Fruit fly (Drosophila melanogaster) whole organism, pupa: ENCODE results near the gene Frl.
A peak's percentile ranks its signal among the peaks of the same experiment; 100 is the strongest.

Experiments used
- CG10348 ChIP-seq: fragments of 200-800 bp; sonication (Bioruptor generic); IDR thresholded peaks from 2 replicates; pipeline ENCODE4 v1.3.6; 2022; ENCODE audit warnings: missing biosample characterization, missing genetic modification characterization
- CG12605 ChIP-seq: fragments of 200-800 bp; sonication (Bioruptor generic); IDR thresholded peaks from 2 replicates; pipeline ENCODE4 v1.3.6; 2022; ENCODE audit warnings: missing biosample characterization, missing genetic modification characterization
- CG13204 ChIP-seq: fragments of 200-800 bp; sonication (Bioruptor generic); optimal IDR thresholded peaks from 2 replicates; lab custom pipeline; 2018; ENCODE audit warnings: missing biosample characterization, mild to moderate bottlenecking, missing genetic modification characterization, moderate library complexity
- CG14655 ChIP-seq: fragments of 200-800 bp; sonication (Bioruptor generic); optimal IDR thresholded peaks from 3 replicates; lab custom pipeline; 2017; ENCODE audit warnings: mild to moderate bottlenecking, missing biosample characterization, missing genetic modification reagents, missing genetic modification characterization
- CG15710 ChIP-seq: fragments of 200-800 bp; sonication (Bioruptor generic); optimal IDR thresholded peaks from 2 replicates; lab custom pipeline; 2018; ENCODE audit warnings: missing biosample characterization, mild to moderate bottlenecking, missing genetic modification characterization, moderate library complexity
- CG17806 ChIP-seq: fragments of 200-800 bp; sonication (Bioruptor generic); optimal IDR thresholded peaks from 2 replicates; lab custom pipeline; 2018; ENCODE audit warnings: missing biosample characterization, mild to moderate bottlenecking, missing genetic modification characterization, moderate library complexity
- CG32121 ChIP-seq: fragments of 200-800 bp; sonication (Bioruptor generic); IDR thresholded peaks from 2 replicates; pipeline ENCODE4 v1.3.6; 2022; ENCODE audit warnings: missing biosample characterization, missing genetic modification characterization
- CG34367 ChIP-seq: fragments of 200-800 bp; sonication (Bioruptor generic); optimal IDR thresholded peaks from 2 replicates; lab custom pipeline; 2018; ENCODE audit warnings: missing biosample characterization, mild to moderate bottlenecking, missing genetic modification characterization
- CG4496 ChIP-seq: fragments of 200-800 bp; sonication (Bioruptor generic); IDR thresholded peaks from 3 replicates; pipeline ENCODE4 v1.3.6; 2022; ENCODE audit warnings: missing biosample characterization, missing genetic modification characterization
- CG8159 ChIP-seq: fragments of 200-800 bp; sonication (Bioruptor generic); optimal IDR thresholded peaks from 3 replicates; lab custom pipeline; 2018; ENCODE audit warnings: missing biosample characterization, mild to moderate bottlenecking, missing genetic modification characterization, moderate library complexity
- CG8301 ChIP-seq: fragments of 200-800 bp; sonication (Bioruptor generic); optimal IDR thresholded peaks from 2 replicates; lab custom pipeline; 2018; ENCODE audit warnings: missing biosample characterization, mild to moderate bottlenecking, missing genetic modification characterization
- CG9948 ChIP-seq: fragments of 200-800 bp; sonication (Bioruptor generic); optimal IDR thresholded peaks from 2 replicates; lab custom pipeline; 2018; ENCODE audit warnings: missing biosample characterization, mild to moderate bottlenecking, missing genetic modification characterization, moderate library complexity
- D1 ChIP-seq: fragments of 200-800 bp; sonication (Bioruptor generic); optimal IDR thresholded peaks from 2 replicates; lab custom pipeline; 2018; ENCODE audit warnings: missing biosample characterization, mild to moderate bottlenecking, missing genetic modification characterization, moderate library complexity
- EcR ChIP-seq: fragments of 200-800 bp; sonication (Bioruptor generic); optimal IDR thresholded peaks from 3 replicates; lab custom pipeline; 2019; ENCODE audit warnings: missing biosample characterization, missing genetic modification characterization, mild to moderate bottlenecking, moderate library complexity, missing genetic modification reagents
- Ets98B ChIP-seq: fragments of 200-800 bp; sonication (Bioruptor generic); IDR thresholded peaks from 2 replicates; pipeline ENCODE4 v1.3.6; 2022; ENCODE audit warnings: missing biosample characterization, missing genetic modification characterization
- Pif1A ChIP-seq: fragments of 200-800 bp; sonication (Bioruptor generic); optimal IDR thresholded peaks from 3 replicates; lab custom pipeline; 2016; ENCODE audit warnings: missing biosample characterization, missing genetic modification characterization
- Pif1B ChIP-seq: fragments of 200-800 bp; sonication (Bioruptor generic); optimal IDR thresholded peaks from 3 replicates; lab custom pipeline; 2016; ENCODE audit warnings: missing biosample characterization, missing genetic modification characterization
- Snoo ChIP-seq: fragments of 200-800 bp; sonication (Bioruptor generic); optimal IDR thresholded peaks from 3 replicates; lab custom pipeline; 2017; ENCODE audit warnings: missing biosample characterization, mild to moderate bottlenecking, missing genetic modification characterization, inconsistent platforms
- fd96Ca ChIP-seq: fragments of 200-800 bp; sonication (Bioruptor generic); IDR thresholded peaks from 3 replicates; pipeline ENCODE4 v1.3.6; 2022; ENCODE audit warnings: missing biosample characterization, missing genetic modification characterization
- gl ChIP-seq: fragments of 200-800 bp; sonication (Bioruptor generic); optimal IDR thresholded peaks from 2 replicates; lab custom pipeline; 2018; ENCODE audit warnings: missing biosample characterization, mild to moderate bottlenecking, missing genetic modification characterization
- rn ChIP-seq: fragments of 200-800 bp; sonication (Bioruptor generic); IDR thresholded peaks from 2 replicates; pipeline ENCODE4 v1.3.6; 2022; ENCODE audit warnings: missing biosample characterization, missing genetic modification characterization

Frl gene

DNA sequence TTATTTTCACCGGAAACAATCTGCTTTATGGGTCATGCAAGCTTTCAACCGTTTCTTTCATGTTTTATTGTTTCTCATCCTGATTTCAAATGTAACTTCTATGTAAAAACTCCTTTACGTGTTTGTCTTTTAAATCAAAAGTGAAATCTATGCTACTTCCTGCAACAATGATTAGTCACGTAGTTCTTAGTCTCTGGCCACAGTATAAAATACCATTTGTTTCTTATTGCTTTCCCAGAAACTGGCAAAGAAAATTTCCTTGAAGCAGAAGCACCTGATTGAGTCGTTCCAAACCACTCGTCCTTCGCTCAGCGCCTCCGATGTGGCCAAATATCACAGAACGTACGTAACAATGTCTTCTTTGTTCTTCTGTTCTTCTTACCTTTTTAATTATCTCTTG lies 22.5 kb downstream of the Frl start, which contains the start of gene btl:
Gene btl (plus strand): TSS at position 301 of the 400 bp plus-strand sequence.
- TF ChIP-seq CG8301 (tag; lab: Kevin White, UChicago) (no peak), CG17806 (tag; lab: Kevin White, UChicago) (no peak), CG10348 (no peak), CG13204 (GFP tag; lab: Kevin White, UChicago) (no peak), Snoo (no peak), CG32121 (no peak), gl (tag; lab: Kevin White, UChicago) (no peak), Pif1B (GFP tag; lab: Kevin White, UChicago) (no peak), CG4496 (GFP tag; lab: Robert Waterston, UW) (no peak), CG8159 (tag; lab: Kevin White, UChicago) (no peak), fd96Ca (GFP tag; lab: Robert Waterston, UW) (no peak), CG14655 (no peak), D1 (tag; lab: Kevin White, UChicago) (no peak), CG15710 (tag; lab: Kevin White, UChicago) (no peak), EcR (GFP tag; lab: Kevin White, UChicago) (no peak), Pif1A (GFP tag; lab: Kevin White, UChicago) (no peak)

DNA sequence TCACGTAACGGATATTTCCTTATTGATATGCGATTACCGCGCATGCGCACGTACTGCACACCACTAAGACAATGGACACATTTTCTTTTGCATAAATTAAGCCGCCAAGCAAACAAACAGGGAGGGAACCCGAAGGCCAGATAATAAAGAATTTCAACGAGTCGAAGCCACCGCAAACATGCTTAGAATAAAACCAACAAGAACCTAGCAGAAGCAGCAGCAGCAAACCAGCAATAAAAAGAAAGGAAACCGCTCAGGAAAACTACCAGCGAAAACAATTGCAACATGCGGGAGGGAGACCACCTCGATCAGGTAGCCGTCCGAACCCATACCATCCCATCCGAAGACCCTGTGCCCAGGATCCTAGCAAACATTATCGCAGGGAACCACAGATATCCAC lies 23.5 kb downstream of the Frl start:
- TF ChIP-seq CG15710 (tag; lab: Kevin White, UChicago) (no peak), CG17806 (tag; lab: Kevin White, UChicago) (no peak), CG13204 (GFP tag; lab: Kevin White, UChicago) (no peak), EcR (GFP tag; lab: Kevin White, UChicago) (no peak), CG8301 (tag; lab: Kevin White, UChicago) (no peak)

- TF ChIP-seq CG8159 (tag; lab: Kevin White, UChicago) = no peak
- no peak for TF ChIP-seq CG14655
- TF ChIP-seq CG15710 (tag; lab: Kevin White, UChicago) = no peak
- no peak for TF ChIP-seq Snoo
- TF ChIP-seq CG10348 = no peak
- no peak for TF ChIP-seq CG13204 (GFP tag; lab: Kevin White, UChicago)
These were observed 25.2 kb downstream of the Frl start for dm6 chr3L:14078227-14078626.

DNA sequence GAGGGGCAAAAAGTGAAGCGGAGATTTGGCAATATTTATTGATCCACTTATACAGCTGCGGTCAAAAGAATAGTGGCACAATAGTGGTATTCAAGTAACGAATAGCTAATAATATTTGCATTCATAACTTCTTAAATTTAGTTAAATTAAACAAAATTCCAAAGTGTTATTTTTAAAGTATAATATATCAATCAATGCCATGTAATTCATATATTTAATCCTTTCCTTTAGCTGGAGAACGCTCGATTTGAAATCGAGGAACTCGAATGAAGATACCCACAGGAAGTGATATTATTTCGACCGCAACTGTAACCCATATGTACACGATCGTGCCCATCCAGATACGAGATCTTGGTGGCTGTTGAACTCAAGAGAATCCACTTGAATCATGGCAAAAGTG lies 26.2 kb downstream of the Frl start:
- TF ChIP-seq fd96Ca (GFP tag; lab: Robert Waterston, UW) = no peak
- TF ChIP-seq CG32121 = no peak
- TF ChIP-seq, all 21 proteins: peak for 0

DNA sequence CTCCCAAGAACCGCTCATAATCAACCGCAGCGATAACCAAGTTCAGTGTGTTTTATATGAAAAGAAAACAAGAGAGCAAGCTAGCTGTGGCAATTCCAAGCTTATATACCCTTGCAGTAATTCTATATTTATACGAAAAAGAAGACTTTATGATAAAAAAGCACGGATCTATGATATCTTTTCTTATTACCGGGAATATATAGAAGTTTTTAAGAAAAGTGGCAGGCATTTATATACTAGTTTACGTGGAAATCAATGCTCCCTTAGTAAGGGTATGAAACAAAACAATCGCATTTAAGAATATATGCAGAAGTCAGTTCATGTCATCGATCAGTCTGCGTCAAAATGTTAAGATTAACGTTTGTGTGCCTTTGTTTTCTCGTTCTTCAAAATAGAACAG lies 30.3 kb downstream of the Frl start, which contains the start of gene CG8100:
Gene CG8100 (plus strand): TSS at position 333 of the 400 bp plus-strand sequence.
- TF ChIP-seq CG10348 = no peak
- TF ChIP-seq CG8301 (tag; lab: Kevin White, UChicago) = peak; percentile 70
- TF ChIP-seq Pif1B (GFP tag; lab: Kevin White, UChicago) = peak; percentile 40
- TF ChIP-seq Snoo = peak; percentile 61
- TF ChIP-seq rn (GFP tag; lab: Robert Waterston, UW) = no peak
- TF ChIP-seq fd96Ca (GFP tag; lab: Robert Waterston, UW) = no peak
- TF ChIP-seq CG34367 (tag; lab: Kevin White, UChicago) = peak; percentile 43
- peak; percentile 51 for TF ChIP-seq EcR (GFP tag; lab: Kevin White, UChicago)
- no peak for TF ChIP-seq CG4496 (GFP tag; lab: Robert Waterston, UW)
- TF ChIP-seq Ets98B (GFP tag; lab: Robert Waterston, UW) = peak; percentile 69; the same call in 1 of the 2 replicates
- TF ChIP-seq CG15710 (tag; lab: Kevin White, UChicago) = peak; percentile 65
- TF ChIP-seq gl (tag; lab: Kevin White, UChicago) = no peak
- no peak for TF ChIP-seq D1 (tag; lab: Kevin White, UChicago)
- peak; percentile 63 for TF ChIP-seq Pif1A (GFP tag; lab: Kevin White, UChicago)
- TF ChIP-seq CG12605 (GFP tag; lab: Robert Waterston, UW) = no peak
- no peak for TF ChIP-seq CG9948 (tag; lab: Kevin White, UChicago)
- no peak for TF ChIP-seq CG13204 (GFP tag; lab: Kevin White, UChicago)
- TF ChIP-seq CG32121 = no peak
- TF ChIP-seq CG14655 = peak; percentile 76
- TF ChIP-seq CG17806 (tag; lab: Kevin White, UChicago) = no peak
- TF ChIP-seq CG8159 (tag; lab: Kevin White, UChicago) = peak; percentile 84

dm6 chr3L:14086225-14086624 lies 33.2 kb downstream of the Frl start:
- TF ChIP-seq CG4496 (GFP tag; lab: Robert Waterston, UW) = no peak
- TF ChIP-seq CG13204 (GFP tag; lab: Kevin White, UChicago) = no peak
- TF ChIP-seq CG10348 = no peak
- no peak for TF ChIP-seq fd96Ca (GFP tag; lab: Robert Waterston, UW)
- TF ChIP-seq D1 (tag; lab: Kevin White, UChicago) = no peak
- no peak for TF ChIP-seq CG17806 (tag; lab: Kevin White, UChicago)
- TF ChIP-seq Ets98B (GFP tag; lab: Robert Waterston, UW) = no peak
- TF ChIP-seq gl (tag; lab: Kevin White, UChicago) = no peak
- no peak for TF ChIP-seq CG12605 (GFP tag; lab: Robert Waterston, UW)
- TF ChIP-seq CG14655 = no peak
- no peak for TF ChIP-seq EcR (GFP tag; lab: Kevin White, UChicago)
- no peak for TF ChIP-seq CG15710 (tag; lab: Kevin White, UChicago)
- TF ChIP-seq Snoo = no peak
- TF ChIP-seq Pif1A (GFP tag; lab: Kevin White, UChicago) = no peak
- no peak for TF ChIP-seq CG8301 (tag; lab: Kevin White, UChicago)
- TF ChIP-seq CG32121 = no peak
- TF ChIP-seq CG9948 (tag; lab: Kevin White, UChicago) = no peak
- no peak for TF ChIP-seq Pif1B (GFP tag; lab: Kevin White, UChicago)
- no peak for TF ChIP-seq CG34367 (tag; lab: Kevin White, UChicago)
